Worm (Caenorhabditis elegans) whole organism, L1 larva: ENCODE results near the gene math-24.

Source experiments
- mef-2 ChIP-seq: fragments of 150-350 bp; optimal IDR thresholded peaks from 2 replicates; lab custom pipeline; 2014; ENCODE audit warnings: missing biosample characterization, missing genetic modification characterization
- pax-3 ChIP-seq: fragments of 200-800 bp; sonication (Bioruptor generic); optimal IDR thresholded peaks from 2 replicates; lab custom pipeline; 2018; ENCODE audit warnings: mild to moderate bottlenecking, missing genetic modification characterization, moderate library complexity, missing compliant biosample characterization

The math-24 gene

DNA sequence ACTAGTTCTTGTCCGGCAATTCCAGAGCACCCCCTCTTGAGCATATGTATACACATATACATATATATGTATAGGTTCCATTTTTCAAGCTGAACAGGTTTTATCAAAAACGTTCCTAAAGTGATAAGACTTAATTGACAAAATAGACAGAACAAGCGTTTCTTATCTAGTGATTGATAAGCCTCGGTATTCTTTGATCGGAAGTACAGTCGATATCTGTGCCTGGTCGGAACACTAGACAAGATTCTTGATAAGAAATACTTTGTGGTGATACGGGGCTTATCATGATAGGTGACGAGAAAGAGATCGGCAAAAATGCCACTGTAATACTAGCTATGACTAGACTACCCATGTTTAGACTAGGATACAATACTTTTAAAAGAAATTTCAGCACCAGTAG is 49.1 kb downstream of the math-24 start (continued):
- no peak for TF ChIP-seq pax-3 (tag; lab: Kevin White, UChicago)
- TF ChIP-seq mef-2, result no peak
